Worm (Caenorhabditis elegans) whole organism, L4 larva: Measurements from ENCODE around the gene srxa-6.

ENCODE experiments used
- D1046.2 ChIP-seq: fragments of 200-800 bp; sonication (Bioruptor generic); IDR thresholded peaks from 2 replicates; pipeline ENCODE4 v1.3.6; 2022; ENCODE audit warnings: missing genetic modification characterization, missing compliant biosample characterization
- F26F4.8 ChIP-seq: fragments of 200-800 bp; sonication (Bioruptor generic); conservative IDR thresholded peaks from 2 replicates; pipeline ENCODE4 v1.3.6; 2022; ENCODE audit warnings: missing genetic modification characterization, missing compliant biosample characterization
- F37D6.2 ChIP-seq: sonication (generic microtip); optimal IDR thresholded peaks from 2 replicates; lab custom pipeline; 2016; ENCODE audit warnings: mild to moderate bottlenecking, missing genetic modification characterization, missing compliant biosample characterization
- F44E2.7 ChIP-seq: fragments of 200-800 bp; sonication (Bioruptor generic); IDR thresholded peaks from 2 replicates; pipeline ENCODE4 v2.1.2; 2022; ENCODE audit warnings: missing genetic modification characterization, missing compliant biosample characterization
- R02D3.7 ChIP-seq: fragments of 150-350 bp; sonication (generic microtip); optimal IDR thresholded peaks from 3 replicates; lab custom pipeline; 2014; ENCODE audit warnings: missing biosample characterization, missing genetic modification characterization
- Y105C5A.15 ChIP-seq: fragments of 200-800 bp; sonication (Bioruptor generic); IDR thresholded peaks from 2 replicates; pipeline ENCODE4 v1.3.6; 2022; ENCODE audit warnings: missing genetic modification characterization, missing compliant biosample characterization
- ZK546.5 ChIP-seq, 2 experiments: sonication (generic microtip); optimal IDR thresholded peaks; 2 replicates each; lab custom pipeline; 2017; ENCODE audit warnings: missing biosample characterization in 2 of 2, missing genetic modification characterization in 2 of 2
- aha-1 ChIP-seq: fragments of 150-350 bp; peaks from one replicate; lab custom pipeline; 2014; ENCODE audit warnings: missing biosample characterization, missing genetic modification characterization
- attf-4 ChIP-seq: sonication (generic microtip); optimal IDR thresholded peaks from 3 replicates; lab custom pipeline; 2017; ENCODE audit warnings: missing biosample characterization, missing genetic modification characterization
- ceh-20 ChIP-seq: fragments of 200-800 bp; sonication (Bioruptor generic); IDR thresholded peaks from 2 replicates; pipeline ENCODE4 v1.3.6; 2022; ENCODE audit warnings: missing genetic modification reagents, missing genetic modification characterization, missing compliant biosample characterization
- ceh-28 ChIP-seq: fragments of 150-350 bp; optimal IDR thresholded peaks from 2 replicates; lab custom pipeline; 2014; ENCODE audit warnings: missing biosample characterization, missing genetic modification reagents, missing genetic modification characterization
- ceh-32 ChIP-seq: sonication (generic microtip); optimal IDR thresholded peaks from 2 replicates; lab custom pipeline; 2016; ENCODE audit warnings: mild to moderate bottlenecking, missing genetic modification characterization, missing compliant biosample characterization; ENCODE audit not compliant: poor library complexity
- ceh-44 ChIP-seq: fragments of 200-800 bp; sonication (Bioruptor generic); IDR thresholded peaks from 2 replicates; pipeline ENCODE4 v1.3.6; 2022; ENCODE audit warnings: missing genetic modification reagents, missing genetic modification characterization, missing compliant biosample characterization
- ceh-82 ChIP-seq: sonication (generic microtip); optimal IDR thresholded peaks from 2 replicates; lab custom pipeline; 2017; ENCODE audit warnings: missing biosample characterization, missing genetic modification characterization
- ctbp-1 ChIP-seq: fragments of 200-800 bp; sonication (Bioruptor generic); IDR thresholded peaks from 2 replicates; pipeline ENCODE4 v1.3.6; 2022; ENCODE audit warnings: missing genetic modification reagents, missing genetic modification characterization, missing compliant biosample characterization
- daf-16 ChIP-seq, 3 experiments: sonication (generic microtip); optimal IDR thresholded peaks; 2 replicates each; lab custom pipeline; 2016 to 2017; ENCODE audit warnings: missing genetic modification characterization in 3 of 3, missing genetic modification reagents in 3 of 3, mild to moderate bottlenecking in 2 of 3, missing compliant biosample characterization in 2 of 3, missing biosample characterization in 1 of 3, moderate library complexity in 1 of 3
- dmd-6 ChIP-seq: fragments of 200-800 bp; sonication (Bioruptor generic); IDR thresholded peaks from 2 replicates; pipeline ENCODE4 v1.3.6; 2022; ENCODE audit warnings: missing genetic modification reagents, missing genetic modification characterization, missing compliant biosample characterization
- dmd-8 ChIP-seq: fragments of 200-800 bp; sonication (Bioruptor generic); IDR thresholded peaks from 2 replicates; pipeline ENCODE4 v1.3.6; 2022; ENCODE audit warnings: missing genetic modification characterization, missing compliant biosample characterization
- dpl-1 ChIP-seq: fragments of 150-350 bp; optimal IDR thresholded peaks from 2 replicates; lab custom pipeline; 2014; ENCODE audit warnings: missing biosample characterization, missing genetic modification reagents, missing genetic modification characterization
- dve-1 ChIP-seq: sonication (generic microtip); optimal IDR thresholded peaks from 2 replicates; lab custom pipeline; 2017; ENCODE audit warnings: antibody characterized with exemption, mild to moderate bottlenecking, missing genetic modification characterization, missing compliant biosample characterization; ENCODE audit not compliant: insufficient read depth
- fkh-10 ChIP-seq: fragments of 150-350 bp; optimal IDR thresholded peaks from 2 replicates; lab custom pipeline; 2014; ENCODE audit warnings: missing biosample characterization, missing genetic modification reagents, missing genetic modification characterization
- hif-1 ChIP-seq, 2 experiments: sonication (generic microtip); optimal IDR thresholded peaks; 2 replicates each; lab custom pipeline; 2016 to 2017; ENCODE audit warnings: missing compliant biosample characterization in 2 of 2, missing genetic modification characterization in 2 of 2, missing genetic modification reagents in 2 of 2, missing genotype in 2 of 2, mild to moderate bottlenecking in 1 of 2
- hlh-11 ChIP-seq: fragments of 200-800 bp; sonication (Bioruptor generic); optimal IDR thresholded peaks from 2 replicates; lab custom pipeline; 2018; ENCODE audit warnings: mild to moderate bottlenecking, missing genetic modification characterization, missing compliant biosample characterization
- hlh-30 ChIP-seq: sonication (generic microtip); optimal IDR thresholded peaks from 2 replicates; lab custom pipeline; 2017; ENCODE audit warnings: antibody characterized with exemption, mild to moderate bottlenecking, missing genetic modification characterization, missing compliant biosample characterization; ENCODE audit not compliant: insufficient read depth
- hmg-1.1 ChIP-seq: fragments of 200-800 bp; sonication (Bioruptor generic); IDR thresholded peaks from 2 replicates; pipeline ENCODE4 v1.3.6; 2022; ENCODE audit warnings: missing genetic modification reagents, missing genetic modification characterization, missing compliant biosample characterization
- jun-1 ChIP-seq: fragments of 150-350 bp; optimal IDR thresholded peaks from 2 replicates; lab custom pipeline; 2014; ENCODE audit warnings: missing biosample characterization, missing genetic modification reagents, missing genetic modification characterization
- lim-7 ChIP-seq: fragments of 200-800 bp; sonication (Bioruptor generic); IDR thresholded peaks from 2 replicates; pipeline ENCODE4 v1.3.6; 2022; ENCODE audit warnings: missing genetic modification characterization, missing compliant biosample characterization
- lin-13 ChIP-seq: fragments of 150-350 bp; optimal IDR thresholded peaks from 2 replicates; lab custom pipeline; 2014; ENCODE audit warnings: missing biosample characterization, missing genetic modification reagents, missing genetic modification characterization
- lin-15B ChIP-seq: fragments of 150-350 bp; sonication (generic microtip); optimal IDR thresholded peaks from 3 replicates; lab custom pipeline; 2014; ENCODE audit warnings: missing biosample characterization, missing genetic modification characterization
- lin-38 ChIP-seq: fragments of 200-800 bp; sonication (Bioruptor generic); IDR thresholded peaks from 2 replicates; pipeline ENCODE4 v1.3.6; 2022; ENCODE audit warnings: missing genetic modification reagents, missing genetic modification characterization, missing compliant biosample characterization
- lsy-2 ChIP-seq, 2 experiments: fragments of 150-350 bp in 1 of 2; sonication (generic microtip) in 1 of 2; optimal IDR thresholded peaks; 2 replicates each; lab custom pipeline; 2014 to 2017; ENCODE audit warnings: missing biosample characterization in 2 of 2, missing genetic modification characterization in 2 of 2
- madf-5 ChIP-seq, 2 experiments: fragments of 200-800 bp; sonication (Bioruptor generic); IDR thresholded peaks; 2 replicates each; pipeline ENCODE4 v1.3.6; 2022; ENCODE audit warnings: missing compliant biosample characterization in 2 of 2, missing genetic modification characterization in 2 of 2
- mdl-1 ChIP-seq, 2 experiments: fragments of 150-350 bp in 1 of 2; sonication (generic microtip) in 1 of 2; optimal IDR thresholded peaks; 2 replicates each; lab custom pipeline; 2014 to 2017; ENCODE audit warnings: missing biosample characterization in 2 of 2, missing genetic modification characterization in 2 of 2
- mdt-29 ChIP-seq: fragments of 200-800 bp; sonication (Bioruptor generic); IDR thresholded peaks from 2 replicates; pipeline ENCODE4 v1.3.6; 2022; ENCODE audit warnings: missing genetic modification reagents, missing genetic modification characterization, missing compliant biosample characterization
- mep-1 ChIP-seq: fragments of 150-350 bp; sonication (generic microtip); optimal IDR thresholded peaks from 3 replicates; lab custom pipeline; 2014; ENCODE audit warnings: missing biosample characterization, missing genetic modification characterization
- nhr-102 ChIP-seq: sonication (generic microtip); optimal IDR thresholded peaks from 2 replicates; lab custom pipeline; 2016; ENCODE audit warnings: mild to moderate bottlenecking, missing genetic modification characterization, moderate library complexity, missing compliant biosample characterization
- nhr-11 ChIP-seq: fragments of 150-350 bp; optimal IDR thresholded peaks from 2 replicates; lab custom pipeline; 2014; ENCODE audit warnings: missing biosample characterization, missing genetic modification characterization
- nhr-28 ChIP-seq: fragments of 150-350 bp; optimal IDR thresholded peaks from 2 replicates; lab custom pipeline; 2014; ENCODE audit warnings: missing biosample characterization, missing genetic modification characterization
- nhr-6 ChIP-seq: fragments of 150-350 bp; optimal IDR thresholded peaks from 2 replicates; lab custom pipeline; 2014; ENCODE audit warnings: missing biosample characterization, missing genetic modification characterization
- nhr-76 ChIP-seq: fragments of 150-350 bp; optimal IDR thresholded peaks from 2 replicates; lab custom pipeline; 2014; ENCODE audit warnings: missing biosample characterization, missing genetic modification characterization
- nhr-77 ChIP-seq: fragments of 150-350 bp; optimal IDR thresholded peaks from 2 replicates; lab custom pipeline; 2014; ENCODE audit warnings: missing biosample characterization, missing genetic modification characterization
- php-3 ChIP-seq: fragments of 200-800 bp; sonication (Bioruptor generic); IDR thresholded peaks from 2 replicates; pipeline ENCODE4 v1.3.6; 2022; ENCODE audit warnings: missing genetic modification reagents, missing genetic modification characterization, missing compliant biosample characterization
- skn-1 ChIP-seq: fragments of 150-350 bp; optimal IDR thresholded peaks from 2 replicates; lab custom pipeline; 2014; ENCODE audit warnings: missing biosample characterization, missing genetic modification characterization
- snpc-4 ChIP-seq: fragments of 150-350 bp; optimal IDR thresholded peaks from 2 replicates; lab custom pipeline; 2014; ENCODE audit warnings: missing biosample characterization, missing genetic modification characterization
- zag-1 ChIP-seq: fragments of 150-350 bp; optimal IDR thresholded peaks from 2 replicates; lab custom pipeline; 2014; ENCODE audit warnings: missing biosample characterization, missing genetic modification characterization
- zip-11 ChIP-seq: fragments of 200-800 bp; sonication (Bioruptor generic); IDR thresholded peaks from 2 replicates; pipeline ENCODE4 v1.3.6; 2022; ENCODE audit warnings: missing genetic modification characterization, missing compliant biosample characterization
- ztf-7 ChIP-seq: fragments of 150-350 bp; optimal IDR thresholded peaks from 2 replicates; lab custom pipeline; 2014; ENCODE audit warnings: missing biosample characterization, missing genetic modification characterization

srxa-6 gene

DNA sequence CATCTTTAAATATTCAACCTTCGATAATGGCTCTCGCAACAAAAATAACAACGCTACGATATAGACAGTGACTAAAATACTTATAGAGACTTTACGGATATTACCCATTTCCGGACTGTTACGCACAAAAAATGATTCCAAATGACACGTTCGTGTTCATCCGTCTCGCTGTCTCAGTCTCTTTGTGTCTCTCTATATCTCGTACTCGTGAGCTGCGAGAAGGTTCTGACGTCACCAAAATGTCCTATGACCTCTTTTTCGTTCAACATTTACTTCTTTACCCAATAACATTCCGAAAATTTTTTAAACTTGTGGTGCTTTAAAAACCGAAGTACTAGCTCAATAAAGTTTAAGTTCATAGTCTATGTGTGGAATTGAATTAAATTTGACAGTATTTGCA, 24.6 kb upstream of the srxa-6 start:
- TF ChIP-seq madf-5 (GFP tag; IDR thresholded peaks at IDR 0.05; lab: Robert Waterston, UW) (no peak), daf-16 (GFP tag; optimal IDR thresholded peaks at IDR 0.05; lab: Kevin White, UChicago) (no peak), daf-16 (tag; optimal IDR thresholded peaks at IDR 0.05; lab: Kevin White, UChicago) (no peak), aha-1 (peak; percentile 99), hmg-1.1 (peak; percentile 23; the same call in 1 of the 2 replicates), lin-13 (GFP tag; lab: Kevin White, UChicago) (no peak), hif-1 (tag; optimal IDR thresholded peaks at IDR 0.05; lab: Kevin White, UChicago) (peak in 1 of 2 experiments; percentile 95), attf-4 (tag; lab: Kevin White, UChicago) (no peak), lsy-2 (tag; optimal IDR thresholded peaks at IDR 0.05; lab: Kevin White, UChicago) (peak in 1 of 2 experiments; percentile 32), nhr-76 (tag; lab: Kevin White, UChicago) (no peak), hlh-11 (tag; lab: Kevin White, UChicago) (peak; percentile 34), ceh-32 (tag; lab: Kevin White, UChicago) (no peak), hlh-30 (peak; percentile 79), lin-15B (tag; lab: Kevin White, UChicago) (no peak)

DNA sequence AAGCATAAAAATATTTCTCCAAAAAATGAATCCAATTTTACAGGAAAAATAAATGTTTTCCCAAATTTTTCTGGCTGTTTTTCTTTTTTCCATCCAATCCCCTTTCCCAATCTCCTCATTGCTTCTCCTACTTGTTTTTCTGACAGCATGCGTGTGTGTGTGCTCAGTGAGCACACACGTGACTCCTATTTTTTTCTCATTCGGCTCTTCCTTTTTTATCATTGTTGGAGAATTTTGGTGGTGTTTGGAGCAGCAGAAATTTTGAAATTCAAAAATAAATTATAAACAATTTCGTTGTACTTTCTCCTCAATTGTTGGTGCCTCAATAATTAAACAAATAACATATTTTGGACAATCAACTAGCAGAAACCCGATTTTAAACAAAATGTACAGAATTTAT, 24.1 kb upstream of the srxa-6 start:
- TF ChIP-seq nhr-102 (tag; lab: Kevin White, UChicago) (no peak), hlh-30 (peak; percentile 71), nhr-77 (tag; lab: Kevin White, UChicago) (no peak), ceh-20 (GFP tag; lab: Robert Waterston, UW) (no peak), snpc-4 (tag; lab: Kevin White, UChicago) (no peak), jun-1 (no peak), php-3 (no peak), Y105C5A.15 (no peak), zip-11 (GFP tag; lab: Robert Waterston, UW) (no peak), F26F4.8 (GFP tag; lab: Robert Waterston, UW) (no peak), daf-16 (GFP tag; optimal IDR thresholded peaks at IDR 0.05; lab: Kevin White, UChicago) (no peak), daf-16 (tag; optimal IDR thresholded peaks at IDR 0.05; lab: Kevin White, UChicago) (no peak), dve-1 (tag; lab: Kevin White, UChicago) (peak; percentile 22), lim-7 (GFP tag; lab: Robert Waterston, UW) (no peak), R02D3.7 (tag; lab: Kevin White, UChicago) (no peak), ceh-28 (tag; lab: Kevin White, UChicago) (no peak), zag-1 (tag; lab: Kevin White, UChicago) (no peak), nhr-11 (tag; lab: Kevin White, UChicago) (no peak), hlh-11 (tag; lab: Kevin White, UChicago) (no peak), skn-1 (tag; lab: Kevin White, UChicago) (no peak), nhr-28 (tag; lab: Kevin White, UChicago) (no peak), ztf-7 (tag; lab: Kevin White, UChicago) (no peak), F37D6.2 (tag; lab: Kevin White, UChicago) (no peak), mdl-1 (tag; optimal IDR thresholded peaks at IDR 0.05; lab: Kevin White, UChicago) (peak in 1 of 2 experiments; percentile 61), D1046.2 (GFP tag; lab: Robert Waterston, UW) (no peak), aha-1 (peak; percentile 81), attf-4 (tag; lab: Kevin White, UChicago) (no peak), ZK546.5 (tag; optimal IDR thresholded peaks at IDR 0.05; lab: Kevin White, UChicago) (no peak), nhr-6 (no peak), fkh-10 (GFP tag; lab: Kevin White, UChicago) (no peak), ceh-82 (tag; lab: Kevin White, UChicago) (no peak)

DNA sequence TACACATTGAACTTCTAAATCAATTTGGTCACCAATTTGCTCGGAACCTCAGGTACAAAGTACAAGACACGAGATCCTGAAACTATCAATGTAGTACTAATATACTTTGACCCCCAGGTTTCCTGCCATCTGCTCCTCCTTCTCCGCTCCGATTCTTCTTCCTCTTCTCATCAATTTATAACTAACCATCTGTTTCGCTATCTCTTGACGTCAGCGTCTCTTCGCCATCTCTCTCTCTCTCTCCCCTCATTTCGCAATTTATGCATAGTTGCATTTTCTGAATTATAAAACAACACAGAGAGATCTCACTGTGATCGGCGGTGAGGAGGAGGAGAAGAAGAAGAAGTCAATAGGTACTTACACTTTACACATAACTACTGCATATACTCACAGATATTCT, 23.0 kb upstream of the srxa-6 start:
- no peak for TF ChIP-seq daf-16 (GFP tag; optimal IDR thresholded peaks at IDR 0.05; lab: Kevin White, UChicago)
- TF ChIP-seq daf-16 (tag; optimal IDR thresholded peaks at IDR 0.05; lab: Kevin White, UChicago), result peak; percentile 20
- TF ChIP-seq F37D6.2 (tag; lab: Kevin White, UChicago), result no peak
- TF ChIP-seq nhr-6, result no peak
- no peak for TF ChIP-seq lin-38
- TF ChIP-seq nhr-28 (tag; lab: Kevin White, UChicago), result peak; percentile 40
- peak; percentile 39 for TF ChIP-seq nhr-11 (tag; lab: Kevin White, UChicago)
- no peak for TF ChIP-seq ceh-44
- TF ChIP-seq dmd-6 (GFP tag; lab: Robert Waterston, UW), result peak; percentile 49; the same call in 1 of the 2 replicates
- peak; percentile 10 for TF ChIP-seq dpl-1 (GFP tag; lab: Kevin White, UChicago)
- TF ChIP-seq mdt-29 (GFP tag; lab: Robert Waterston, UW), result no peak
- TF ChIP-seq D1046.2 (GFP tag; lab: Robert Waterston, UW), result no peak
- no peak for TF ChIP-seq F44E2.7
- TF ChIP-seq ctbp-1, result 0 out of 2 replicates have a peak, but pooled peaks have one; percentile 8
- TF ChIP-seq hlh-11 (tag; lab: Kevin White, UChicago), result peak; percentile 32
- TF ChIP-seq dmd-8 (GFP tag; lab: Robert Waterston, UW), result no peak
- peak; percentile 32 for TF ChIP-seq mep-1 (tag; lab: Kevin White, UChicago)
- no peak for TF ChIP-seq ceh-28 (tag; lab: Kevin White, UChicago)
